Fruit fly (Drosophila melanogaster): ENCODE data around the gene sstn.

Gene sstn

dm6 chr3L:15116536-15116935 is 22.0 kb upstream of the sstn start, which contains the start of gene Cep135 (continued):
- TF ChIP-seq CG7928 (GFP tag; optimal IDR thresholded peaks at IDR 0.05) (no peak), CG11695 (GFP tag; IDR thresholded peaks at IDR 0.05) (no peak), ac (GFP tag; optimal IDR thresholded peaks at IDR 0.05) (no peak), tio (GFP tag; optimal IDR thresholded peaks at IDR 0.05) (no peak), CG7963 (GFP tag; IDR thresholded peaks at IDR 0.05; ENCODE audit: partially characterized antibody) (peak; percentile 86), row (GFP tag; IDR thresholded peaks at IDR 0.05) (no peak), ERR (GFP tag; optimal IDR thresholded peaks at IDR 0.05) (no peak), CG13894 (tag; optimal IDR thresholded peaks at IDR 0.05) (no peak), CG30403 (GFP tag; optimal IDR thresholded peaks at IDR 0.05) (no peak), CG12744 (GFP tag; optimal IDR thresholded peaks at IDR 0.05) (no peak), CG11456 (GFP tag; IDR thresholded peaks at IDR 0.05) (no peak), Hsf (GFP tag; optimal IDR thresholded peaks at IDR 0.05) (no peak), CG1603 (tag; optimal IDR thresholded peaks at IDR 0.05) (no peak), Dad (GFP tag; optimal IDR thresholded peaks at IDR 0.05) (no peak), BEAF-32 (GFP tag; optimal IDR thresholded peaks at IDR 0.05) (peak; percentile 71), bbx (GFP tag; IDR thresholded peaks at IDR 0.05; ENCODE audit: partially characterized antibody) (peak; percentile 85), CG6689 (GFP tag; IDR thresholded peaks at IDR 0.05) (no peak), jigr1 (GFP tag; IDR thresholded peaks at IDR 0.05) (no peak), Oli (tag; optimal IDR thresholded peaks at IDR 0.05) (no peak), CG4424 (GFP tag; optimal IDR thresholded peaks at IDR 0.05) (no peak), NFAT (GFP tag; IDR thresholded peaks at IDR 0.05) (no peak), stwl (tag; optimal IDR thresholded peaks at IDR 0.05) (peak; percentile 94), croc (GFP tag; conservative IDR thresholded peaks at IDR 0.05) (no peak), CG10543 (GFP tag; optimal IDR thresholded peaks at IDR 0.05) (no peak), nmo (GFP tag; optimal IDR thresholded peaks at IDR 0.05) (no peak), Stat92E (GFP tag; optimal IDR thresholded peaks at IDR 0.05) (peak in 1 of 3 experiments; percentile 15), Myb (GFP tag; optimal IDR thresholded peaks at IDR 0.05) (peak; percentile 96), CG6254 (GFP tag; optimal IDR thresholded peaks at IDR 0.05) (no peak), lab (GFP tag; optimal IDR thresholded peaks at IDR 0.05) (no peak), p53 (GFP tag; optimal IDR thresholded peaks at IDR 0.05) (no peak), CG2116 (GFP tag; optimal IDR thresholded peaks at IDR 0.05) (peak; percentile 84), CG2129 (GFP tag; IDR thresholded peaks at IDR 0.05; ENCODE audit: partially characterized antibody) (peak; percentile 48), ems (GFP tag; optimal IDR thresholded peaks at IDR 0.05) (no peak), CG4617 (GFP tag; optimal IDR thresholded peaks at IDR 0.05; ENCODE audit: borderline replicate concordance) (peak; percentile 36), ase (GFP tag; IDR thresholded peaks at IDR 0.05) (no peak), D19A (tag; optimal IDR thresholded peaks at IDR 0.05) (no peak), CG18476 (GFP tag; optimal IDR thresholded peaks at IDR 0.05) (no peak), Gsc (GFP tag; IDR thresholded peaks at IDR 0.05) (no peak), scrt (GFP tag; optimal IDR thresholded peaks at IDR 0.05) (no peak), CG8359 (GFP tag; optimal IDR thresholded peaks at IDR 0.05; ENCODE audit: borderline replicate concordance) (no peak), stc (GFP tag; IDR thresholded peaks at IDR 0.05) (no peak), chif (GFP tag; optimal IDR thresholded peaks at IDR 0.05) (no peak), chinmo (GFP tag; IDR thresholded peaks at IDR 0.05; ENCODE audit: partially characterized antibody) (peak; percentile 86; the same call in 2 of the 4 replicates), Doc3 (GFP tag; IDR thresholded peaks at IDR 0.05; ENCODE audit: partially characterized antibody) (peak; percentile 82), CG16813 (GFP tag; IDR thresholded peaks at IDR 0.05; ENCODE audit: partially characterized antibody) (peak; percentile 83), sug (tag; optimal IDR thresholded peaks at IDR 0.05) (no peak), tna (GFP tag; IDR thresholded peaks at IDR 0.05; ENCODE audit: partially characterized antibody) (peak; percentile 92), lola (GFP tag; optimal IDR thresholded peaks at IDR 0.05) (no peak), Bteb2 (GFP tag; optimal IDR thresholded peaks at IDR 0.05) (no peak), CG34224 (GFP tag; IDR thresholded peaks at IDR 0.05; ENCODE audit: partially characterized antibody) (peak; percentile 95)
